Worm (Caenorhabditis elegans) whole organism, early embryonic: ENCODE data around the gene E02H4.2.

Experiments
- F13C5.2 ChIP-seq: sonication (generic microtip); optimal IDR thresholded peaks from 2 replicates; lab custom pipeline; 2017; ENCODE audit warnings: mild to moderate bottlenecking, missing genetic modification characterization, inconsistent platforms, missing compliant biosample characterization
- aly-1 ChIP-seq: sonication (generic microtip); optimal IDR thresholded peaks from 2 replicates; lab custom pipeline; 2016; ENCODE audit warnings: missing genetic modification characterization, missing compliant biosample characterization
- ceh-13 ChIP-seq: fragments of 200-800 bp; sonication (Bioruptor generic); optimal IDR thresholded peaks from 2 replicates; lab custom pipeline; 2018; ENCODE audit warnings: mild to moderate bottlenecking, missing genetic modification characterization, missing compliant biosample characterization
- ceh-36 ChIP-seq: sonication (generic microtip); optimal IDR thresholded peaks from 2 replicates; lab custom pipeline; 2016; ENCODE audit warnings: missing genetic modification characterization, inconsistent platforms, missing compliant biosample characterization
- ets-7 ChIP-seq: sonication (generic microtip); optimal IDR thresholded peaks from 2 replicates; lab custom pipeline; 2016; ENCODE audit warnings: missing genotype, missing genetic modification characterization, missing compliant biosample characterization
- flt-1 ChIP-seq: fragments of 200-800 bp; sonication (Bioruptor generic); IDR thresholded peaks from 2 replicates; pipeline ENCODE4 v1.3.6; 2022; ENCODE audit warnings: missing genetic modification characterization, missing compliant biosample characterization
- hnd-1 ChIP-seq: sonication (generic microtip); optimal IDR thresholded peaks from 2 replicates; lab custom pipeline; 2016; ENCODE audit warnings: missing genetic modification characterization, missing compliant biosample characterization
- tbx-11 ChIP-seq: fragments of 200-800 bp; sonication (Bioruptor generic); IDR thresholded peaks from 2 replicates; pipeline ENCODE4 v1.3.6; 2022; ENCODE audit warnings: missing genetic modification characterization, missing compliant biosample characterization
- tbx-37 ChIP-seq: fragments of 200-800 bp; sonication (Bioruptor generic); conservative IDR thresholded peaks from 2 replicates; pipeline ENCODE4 v1.3.6; 2022; ENCODE audit warnings: missing genetic modification reagents, missing genetic modification characterization, missing compliant biosample characterization

DNA sequence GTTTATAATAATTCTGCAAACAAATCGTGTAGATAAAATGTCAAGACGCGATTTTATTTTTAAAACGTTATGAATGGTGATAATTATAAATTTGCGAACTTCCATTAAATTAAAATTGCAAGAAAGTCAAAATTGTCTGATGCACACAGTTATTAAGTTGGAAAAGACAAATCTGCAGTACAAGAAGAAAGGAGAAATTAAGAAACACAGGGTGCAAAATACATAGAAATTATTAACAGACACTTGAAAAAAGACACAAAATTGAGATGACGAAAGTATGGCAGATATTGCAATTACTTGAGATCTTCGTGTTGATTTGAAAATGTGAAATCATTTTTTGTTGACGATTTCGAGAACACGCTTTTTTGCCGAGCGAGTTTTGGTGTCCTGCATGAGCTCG is 39.9 kb downstream of the E02H4.2 start:
- TF ChIP-seq tbx-11 (GFP tag; lab: Robert Waterston, UW), result no peak
- TF ChIP-seq hnd-1, result no peak
- TF ChIP-seq tbx-37 (GFP tag; lab: Robert Waterston, UW), result no peak
- no peak for TF ChIP-seq ceh-13 (GFP tag; lab: Kevin White, UChicago)
- no peak for TF ChIP-seq F13C5.2 (tag; lab: Kevin White, UChicago)
- TF ChIP-seq ets-7, result no peak
- no peak for TF ChIP-seq ceh-36 (tag; lab: Kevin White, UChicago)
- no peak for TF ChIP-seq flt-1 (GFP tag; lab: Robert Waterston, UW)
- TF ChIP-seq aly-1 (tag; lab: Kevin White, UChicago), result no peak
